Worm (Caenorhabditis elegans) whole organism, L4/young adult: Measurements from ENCODE around the gene R11D1.2.

Source experiments
- W03F9.2 ChIP-seq: fragments of 150-350 bp; optimal IDR thresholded peaks from 2 replicates; lab custom pipeline; 2014; ENCODE audit warnings: missing biosample characterization, missing genetic modification characterization
- dao-5 ChIP-seq: sonication (generic microtip); optimal IDR thresholded peaks from 2 replicates; lab custom pipeline; 2016; ENCODE audit warnings: missing genotype, missing genetic modification characterization, moderate library complexity, missing compliant biosample characterization
- him-1 ChIP-seq: sonication (generic microtip); optimal IDR thresholded peaks from 2 replicates; lab custom pipeline; 2016; ENCODE audit warnings: missing genotype, missing genetic modification reagents, missing genetic modification characterization, missing compliant biosample characterization

DNA sequence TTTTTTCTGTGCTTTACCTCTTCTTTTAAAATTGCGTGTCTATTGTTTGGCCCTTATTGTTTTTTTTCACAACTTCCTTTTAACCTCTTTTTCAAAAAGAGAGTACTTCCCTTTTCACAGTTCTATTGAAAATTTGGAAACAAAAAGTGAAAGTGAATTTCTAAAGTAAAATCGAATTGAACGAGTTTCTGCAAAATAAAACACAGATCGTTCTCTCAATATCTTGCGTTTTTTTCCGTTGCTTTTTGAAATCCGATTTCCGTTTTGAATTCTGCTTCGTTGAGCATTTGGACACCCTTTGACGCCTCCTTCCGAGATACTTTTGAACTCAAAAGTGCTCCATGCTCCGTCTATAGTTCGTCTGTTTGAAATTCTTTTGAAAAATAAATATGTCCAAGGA lies 32.1 kb upstream of the R11D1.2 start:
- TF ChIP-seq him-1 (tag; lab: Kevin White, UChicago) (no peak), W03F9.2 (tag; lab: Kevin White, UChicago) (no peak), dao-5 (no peak)
